Fruit fly (Drosophila melanogaster) whole organism, embryonic: ENCODE measurements around the gene scaf6.

Experiments used
- C15 ChIP-seq: fragments of 200-800 bp; sonication (Bioruptor generic); IDR thresholded peaks from 3 replicates; pipeline ENCODE4 v1.3.6; 2022; ENCODE audit warnings: missing biosample characterization, missing genetic modification characterization
- CG10543 ChIP-seq: fragments of 200-800 bp; sonication (Bioruptor generic); optimal IDR thresholded peaks from 3 replicates; lab custom pipeline; 2017; ENCODE audit warnings: missing biosample characterization, mild to moderate bottlenecking, missing genetic modification characterization, moderate library complexity
- CG10565 ChIP-seq: fragments of 200-800 bp; sonication (Bioruptor generic); optimal IDR thresholded peaks from 3 replicates; lab custom pipeline; 2016; ENCODE audit warnings: missing biosample characterization, mild to moderate bottlenecking, missing genetic modification characterization
- CG10979 ChIP-seq: fragments of 200-800 bp; sonication (Bioruptor generic); optimal IDR thresholded peaks from 2 replicates; lab custom pipeline; 2018; ENCODE audit warnings: missing biosample characterization, mild to moderate bottlenecking, missing genetic modification characterization, moderate library complexity
- CG11093 ChIP-seq: fragments of 200-800 bp; sonication (Bioruptor generic); IDR thresholded peaks from 3 replicates; pipeline ENCODE4 v1.3.6; 2022; ENCODE audit warnings: missing biosample characterization, missing genetic modification characterization
- CG11247 ChIP-seq: fragments of 200-800 bp; sonication (Bioruptor generic); IDR thresholded peaks from 2 replicates; pipeline ENCODE4 v1.3.6; 2022; ENCODE audit warnings: missing biosample characterization, missing genetic modification characterization
- CG11456 ChIP-seq: fragments of 200-800 bp; sonication (Bioruptor generic); IDR thresholded peaks from 3 replicates; pipeline ENCODE4 v1.3.6; 2022; ENCODE audit warnings: missing biosample characterization, missing genetic modification characterization
- CG12219 ChIP-seq: fragments of 200-800 bp; sonication (Bioruptor generic); optimal IDR thresholded peaks from 3 replicates; lab custom pipeline; 2018; ENCODE audit warnings: missing biosample characterization, mild to moderate bottlenecking, missing genetic modification characterization
- CG1233 ChIP-seq: fragments of 200-800 bp; sonication (Bioruptor generic); optimal IDR thresholded peaks from 4 replicates; lab custom pipeline; 2018; ENCODE audit warnings: missing biosample characterization, mild to moderate bottlenecking, missing genetic modification characterization
- CG12391 ChIP-seq: fragments of 200-800 bp; sonication (Bioruptor generic); optimal IDR thresholded peaks from 3 replicates; lab custom pipeline; 2018; ENCODE audit warnings: missing biosample characterization, mild to moderate bottlenecking, missing genetic modification characterization, moderate library complexity
- CG14441 ChIP-seq: fragments of 200-800 bp; sonication (Bioruptor generic); IDR thresholded peaks from 2 replicates; pipeline ENCODE4 v1.3.6; 2022; ENCODE audit warnings: missing biosample characterization, missing genetic modification characterization
- CG14667 ChIP-seq: fragments of 200-800 bp; sonication (Bioruptor generic); IDR thresholded peaks from 2 replicates; pipeline ENCODE4 v1.3.6; 2022; ENCODE audit warnings: missing biosample characterization, missing genetic modification characterization
- CG15696 ChIP-seq: fragments of 200-800 bp; sonication (Bioruptor generic); optimal IDR thresholded peaks from 2 replicates; lab custom pipeline; 2019; ENCODE audit warnings: missing biosample characterization, mild to moderate bottlenecking, missing genetic modification characterization, moderate library complexity
- CG1603 ChIP-seq: fragments of 200-800 bp; sonication (Bioruptor generic); optimal IDR thresholded peaks from 2 replicates; lab custom pipeline; 2019; ENCODE audit warnings: missing biosample characterization, mild to moderate bottlenecking, missing genetic modification characterization, moderate library complexity
- CG18476 ChIP-seq: fragments of 200-800 bp; sonication (Bioruptor generic); optimal IDR thresholded peaks from 2 replicates; lab custom pipeline; 2016; ENCODE audit warnings: missing biosample characterization, mild to moderate bottlenecking, missing genetic modification characterization
- CG3163 ChIP-seq: fragments of 200-800 bp; sonication (Bioruptor generic); optimal IDR thresholded peaks from 3 replicates; lab custom pipeline; 2016; ENCODE audit warnings: missing biosample characterization, missing genetic modification characterization
- CG4328 ChIP-seq: fragments of 200-800 bp; sonication (Bioruptor generic); optimal IDR thresholded peaks from 3 replicates; lab custom pipeline; 2017; ENCODE audit warnings: missing biosample characterization, missing genetic modification reagents, missing genetic modification characterization
- CG6813 ChIP-seq: fragments of 200-800 bp; sonication (Bioruptor generic); optimal IDR thresholded peaks from 2 replicates; lab custom pipeline; 2017; ENCODE audit warnings: missing biosample characterization, missing genetic modification characterization, mild to moderate bottlenecking, moderate library complexity, missing genetic modification reagents
- CG7928 ChIP-seq: fragments of 200-800 bp; sonication (Bioruptor generic); optimal IDR thresholded peaks from 2 replicates; lab custom pipeline; 2017; ENCODE audit warnings: missing biosample characterization, mild to moderate bottlenecking, missing genetic modification characterization
- CG8089 ChIP-seq: fragments of 200-800 bp; sonication (Bioruptor generic); optimal IDR thresholded peaks from 3 replicates; lab custom pipeline; 2016; ENCODE audit warnings: missing biosample characterization, missing genetic modification characterization
- CG9727 ChIP-seq: fragments of 200-800 bp; sonication (Bioruptor generic); optimal IDR thresholded peaks from 3 replicates; lab custom pipeline; 2017; ENCODE audit warnings: missing biosample characterization, mild to moderate bottlenecking, missing genetic modification characterization
- Dek ChIP-seq: fragments of 200-800 bp; sonication (Bioruptor generic); optimal IDR thresholded peaks from 3 replicates; lab custom pipeline; 2019; ENCODE audit warnings: missing biosample characterization, mild to moderate bottlenecking, missing genetic modification characterization, moderate library complexity
- Doc2 ChIP-seq: fragments of 200-800 bp; sonication (Bioruptor generic); IDR thresholded peaks from 2 replicates; pipeline ENCODE4 v1.3.6; 2022; ENCODE audit warnings: missing biosample characterization, missing genetic modification characterization
- Eip74EF ChIP-seq, 2 experiments: fragments of 200-800 bp in 1 of 2; fragments of >200 bp in 1 of 2; sonication (Bioruptor generic) in 1 of 2; optimal IDR thresholded peaks; 2 replicates each; lab custom pipeline; 2017 to 2019; ENCODE audit warnings: missing biosample characterization in 2 of 2, missing genetic modification characterization in 2 of 2, mild to moderate bottlenecking in 1 of 2, moderate library complexity in 1 of 2
- HLH4C ChIP-seq: fragments of 200-800 bp; sonication (Bioruptor generic); IDR thresholded peaks from 3 replicates; pipeline ENCODE4 v1.3.6; 2022; ENCODE audit warnings: missing biosample characterization, missing genetic modification characterization; ENCODE audit not compliant: partially characterized antibody
- Hmr ChIP-seq: fragments of 200-800 bp; sonication (Bioruptor generic); optimal IDR thresholded peaks from 3 replicates; lab custom pipeline; 2017; ENCODE audit warnings: mild to moderate bottlenecking, missing biosample characterization, missing genetic modification reagents, missing genetic modification characterization
- Lpt ChIP-seq: fragments of >200 bp; optimal IDR thresholded peaks from 2 replicates; lab custom pipeline; 2018; ENCODE audit warnings: missing biosample characterization, missing genetic modification characterization
- Nf-YC ChIP-seq: fragments of 200-800 bp; optimal IDR thresholded peaks from 3 replicates; lab custom pipeline; 2019; ENCODE audit warnings: missing biosample characterization, mild to moderate bottlenecking, missing genetic modification characterization, moderate library complexity
- NfI ChIP-seq: fragments of 200-800 bp; sonication (Bioruptor generic); optimal IDR thresholded peaks from 3 replicates; lab custom pipeline; 2018; ENCODE audit warnings: missing biosample characterization, mild to moderate bottlenecking, missing genetic modification characterization, moderate library complexity
- Optix ChIP-seq: fragments of 200-800 bp; sonication (Bioruptor generic); IDR thresholded peaks from 3 replicates; pipeline ENCODE4 v1.3.6; 2022; ENCODE audit warnings: missing biosample characterization, missing genetic modification characterization
- Ravus ChIP-seq: fragments of 200-800 bp; sonication (Bioruptor generic); IDR thresholded peaks from 2 replicates; pipeline ENCODE4 v1.3.6; 2022; ENCODE audit warnings: missing biosample characterization, missing genetic modification characterization
- Ssrp ChIP-seq: fragments of 200-800 bp; sonication (Bioruptor generic); optimal IDR thresholded peaks from 2 replicates; lab custom pipeline; 2018; ENCODE audit warnings: missing biosample characterization, mild to moderate bottlenecking, missing genetic modification characterization, moderate library complexity
- br ChIP-seq: fragments of >200 bp; optimal IDR thresholded peaks from 2 replicates; lab custom pipeline; 2017
- crol ChIP-seq: fragments of 200-800 bp; sonication (Bioruptor generic); IDR thresholded peaks from 2 replicates; pipeline ENCODE4 v1.3.6; 2022; ENCODE audit warnings: missing biosample characterization, missing genetic modification characterization
- dati ChIP-seq: fragments of 200-800 bp; sonication (Bioruptor generic); IDR thresholded peaks from 2 replicates; pipeline ENCODE4 v1.3.6; 2022; ENCODE audit warnings: missing biosample characterization, missing genetic modification characterization
- emc ChIP-seq: fragments of 200-800 bp; sonication (Bioruptor generic); optimal IDR thresholded peaks from 2 replicates; lab custom pipeline; 2016; ENCODE audit warnings: missing biosample characterization, missing genetic modification characterization
- ems ChIP-seq: fragments of 200-800 bp; sonication (Bioruptor generic); optimal IDR thresholded peaks from 3 replicates; lab custom pipeline; 2016; ENCODE audit warnings: missing biosample characterization, missing genetic modification characterization
- fru ChIP-seq: fragments of >200 bp; optimal IDR thresholded peaks from 2 replicates; lab custom pipeline; 2017
- ftz-f1 ChIP-seq: fragments of 200-800 bp; sonication (Bioruptor generic); optimal IDR thresholded peaks from 2 replicates; lab custom pipeline; 2016; ENCODE audit warnings: missing biosample characterization, missing genetic modification characterization
- her ChIP-seq: fragments of 200-800 bp; sonication (Bioruptor generic); optimal IDR thresholded peaks from 2 replicates; lab custom pipeline; 2016; ENCODE audit warnings: missing biosample characterization, missing genetic modification characterization
- hth ChIP-seq: fragments of >200 bp; optimal IDR thresholded peaks from 2 replicates; lab custom pipeline; 2017; ENCODE audit warnings: inconsistent platforms
- knrl ChIP-seq: fragments of 200-800 bp; sonication (Bioruptor generic); IDR thresholded peaks from 3 replicates; pipeline ENCODE4 v1.3.6; 2022; ENCODE audit warnings: missing biosample characterization, missing genetic modification characterization; ENCODE audit not compliant: partially characterized antibody
- maf-S ChIP-seq: fragments of 200-800 bp; sonication (Bioruptor generic); optimal IDR thresholded peaks from 2 replicates; lab custom pipeline; 2016; ENCODE audit warnings: missing biosample characterization, missing genetic modification characterization
- nerfin-1 ChIP-seq: fragments of 200-800 bp; sonication (Bioruptor generic); optimal IDR thresholded peaks from 3 replicates; lab custom pipeline; 2019; ENCODE audit warnings: missing biosample characterization, mild to moderate bottlenecking, missing genetic modification characterization, moderate library complexity
- org-1 ChIP-seq: fragments of 200-800 bp; sonication (Bioruptor generic); optimal IDR thresholded peaks from 2 replicates; lab custom pipeline; 2017; ENCODE audit warnings: missing biosample characterization, missing genetic modification characterization
- shn ChIP-seq: fragments of 200-800 bp; sonication (Bioruptor generic); optimal IDR thresholded peaks from 3 replicates; lab custom pipeline; 2016; ENCODE audit warnings: missing biosample characterization, missing genetic modification characterization
- slou ChIP-seq: fragments of 200-800 bp; sonication (Bioruptor generic); optimal IDR thresholded peaks from 3 replicates; lab custom pipeline; 2016; ENCODE audit warnings: missing biosample characterization, missing genetic modification characterization
- sna ChIP-seq: fragments of 200-800 bp; sonication (Bioruptor generic); IDR thresholded peaks from 2 replicates; pipeline ENCODE4 v1.3.6; 2022; ENCODE audit warnings: missing biosample characterization, missing genetic modification characterization; ENCODE audit not compliant: partially characterized antibody
- sr ChIP-seq: fragments of 200-800 bp; sonication (Bioruptor generic); IDR thresholded peaks from 3 replicates; pipeline ENCODE4 v1.3.6; 2022; ENCODE audit warnings: missing biosample characterization, missing genetic modification characterization
- zfh2 ChIP-seq: fragments of 200-800 bp; sonication (Bioruptor generic); optimal IDR thresholded peaks from 2 replicates; lab custom pipeline; 2016; ENCODE audit warnings: missing biosample characterization, missing genetic modification characterization

scaf6 gene

DNA sequence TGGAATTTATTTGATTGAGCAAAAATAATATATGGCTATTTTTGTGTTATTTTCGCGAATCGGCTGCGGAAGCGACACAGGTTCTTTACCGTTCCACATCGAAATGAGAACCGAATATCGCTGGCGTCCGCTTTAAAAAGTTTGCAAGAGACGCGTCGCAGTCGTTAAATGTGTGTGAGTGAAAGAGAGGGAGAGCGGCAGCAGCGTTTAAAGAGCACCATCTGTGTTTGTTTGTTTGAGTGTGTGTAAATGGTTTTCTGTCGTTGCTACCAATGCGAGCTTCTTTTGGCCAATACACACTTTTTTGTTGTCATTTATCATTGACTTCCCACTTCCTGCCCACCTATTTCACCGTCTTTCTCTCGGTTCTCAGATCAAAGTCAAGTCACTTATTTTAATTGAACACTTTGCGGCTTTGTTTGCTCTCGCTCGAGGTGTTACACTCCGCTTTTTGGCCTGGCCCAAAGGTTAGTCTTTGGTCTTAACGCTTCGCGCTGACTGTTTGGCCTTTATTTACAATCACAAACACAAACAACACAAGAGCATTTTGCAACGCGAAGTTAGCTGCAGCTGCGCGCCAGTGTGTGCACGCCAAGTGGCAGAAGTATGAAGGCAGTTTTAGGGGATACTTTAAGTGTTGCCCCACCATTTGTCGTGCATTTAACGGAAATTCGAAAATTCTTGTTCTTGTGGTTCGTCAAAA, 30.2 kb downstream of the scaf6 start, which contains the start of gene CG3764 (continued):
- peak; percentile 58 for TF ChIP-seq CG12391 (tag; lab: Kevin White, UChicago)
- peak; percentile 71 for TF ChIP-seq her (GFP tag; lab: Kevin White, UChicago)
- TF ChIP-seq Doc2 (GFP tag; lab: Robert Waterston, UW), result no peak
- peak; percentile 88 for TF ChIP-seq Hmr (GFP tag; lab: Kevin White, UChicago)
- peak; percentile 74 for TF ChIP-seq CG15696 (tag; lab: Kevin White, UChicago)
- peak; percentile 80 for TF ChIP-seq nerfin-1 (tag; lab: Kevin White, UChicago)
- TF ChIP-seq CG14667, result no peak
- peak; percentile 50 for TF ChIP-seq maf-S
- peak; percentile 92 for TF ChIP-seq CG1603 (tag; lab: Kevin White, UChicago)
- TF ChIP-seq CG4328 (GFP tag; lab: Kevin White, UChicago), result peak; percentile 90
- TF ChIP-seq CG11093 (GFP tag; lab: Robert Waterston, UW), result peak; percentile 11; the same call in 1 of the 3 replicates
- TF ChIP-seq CG11247, result 0 out of 2 replicates have a peak, but pooled peaks have one; percentile 49
- no peak for TF ChIP-seq dati (GFP tag; lab: Robert Waterston, UW)
- peak; percentile 60 for TF ChIP-seq shn
- peak; percentile 58 for TF ChIP-seq org-1 (GFP tag; lab: Kevin White, UChicago)
- no peak for TF ChIP-seq Ravus (GFP tag; lab: Robert Waterston, UW)
- TF ChIP-seq Dek (tag; lab: Kevin White, UChicago), result peak; percentile 76
- TF ChIP-seq hth (lab: Kevin White, UChicago), result no peak
- peak in 1 of 2 experiments; percentile 96 for TF ChIP-seq Eip74EF (GFP tag; optimal IDR thresholded peaks at IDR 0.05; lab: Kevin White, UChicago)
- peak; percentile 31; the same call in 1 of the 3 replicates for TF ChIP-seq knrl (GFP tag; lab: Robert Waterston, UW)
- peak; percentile 85 for TF ChIP-seq ftz-f1 (GFP tag; lab: Kevin White, UChicago)
- no peak for TF ChIP-seq HLH4C (GFP tag; lab: Robert Waterston, UW)
- peak; percentile 27 for TF ChIP-seq ems (GFP tag; lab: Kevin White, UChicago)
- peak; percentile 95 for TF ChIP-seq CG10543 (GFP tag; lab: Kevin White, UChicago)
- TF ChIP-seq CG7928 (GFP tag; lab: Kevin White, UChicago), result peak; percentile 50
- peak; percentile 65; the same call in 1 of the 3 replicates for TF ChIP-seq sr (GFP tag; lab: Robert Waterston, UW)
- TF ChIP-seq Ssrp (tag; lab: Kevin White, UChicago), result no peak
- peak; percentile 23 for TF ChIP-seq zfh2
- TF ChIP-seq CG10565 (GFP tag; lab: Kevin White, UChicago), result no peak
- peak; percentile 83 for TF ChIP-seq CG8089 (GFP tag; lab: Kevin White, UChicago)
- TF ChIP-seq CG9727 (GFP tag; lab: Kevin White, UChicago), result peak; percentile 84
- peak; percentile 78 for TF ChIP-seq Nf-YC (tag; lab: Kevin White, UChicago)
- peak; percentile 56 for TF ChIP-seq CG10979 (tag; lab: Kevin White, UChicago)
- TF ChIP-seq CG6813 (GFP tag; lab: Kevin White, UChicago), result peak; percentile 85
- no peak for TF ChIP-seq Optix
- TF ChIP-seq Lpt, result no peak
- TF ChIP-seq br, result no peak
- peak; percentile 75; the same call in 2 of the 3 replicates for TF ChIP-seq CG11456 (GFP tag; lab: Robert Waterston, UW)
- peak; percentile 85 for TF ChIP-seq NfI (GFP tag; lab: Kevin White, UChicago)
- no peak for TF ChIP-seq slou
- no peak for TF ChIP-seq fru
- TF ChIP-seq sna (GFP tag; lab: Robert Waterston, UW), result no peak
- peak; percentile 66 for TF ChIP-seq CG14441 (GFP tag; lab: Robert Waterston, UW)
- peak; percentile 98 for TF ChIP-seq CG3163 (GFP tag; lab: Kevin White, UChicago)
- peak; percentile 76 for TF ChIP-seq CG12219 (GFP tag; lab: Kevin White, UChicago)
- no peak for TF ChIP-seq crol (GFP tag; lab: Robert Waterston, UW)
- peak; percentile 71 for TF ChIP-seq emc (GFP tag; lab: Kevin White, UChicago)
- peak; percentile 37 for TF ChIP-seq CG18476 (GFP tag; lab: Kevin White, UChicago)
- TF ChIP-seq C15 (GFP tag; lab: Robert Waterston, UW), result 0 out of 3 replicates have a peak, but pooled peaks have one; percentile 39
- TF ChIP-seq CG1233 (GFP tag; lab: Kevin White, UChicago), result peak; percentile 89
